Worm (Caenorhabditis elegans): ENCODE results near the gene Y57G11C.52.

ce11 chrIV:14864529-14864928, 10.7 kb downstream of the Y57G11C.52 start:
- TF ChIP-seq pqm-1 (tag; optimal IDR thresholded peaks at IDR 0.05) (no peak), ceh-9 (tag; optimal IDR thresholded peaks at IDR 0.05) (no peak), sdc-2 (tag; optimal IDR thresholded peaks at IDR 0.05) (no peak), ahr-1 (tag; optimal IDR thresholded peaks at IDR 0.05) (no peak), tbx-2 (tag; optimal IDR thresholded peaks at IDR 0.05) (no peak)
